Worm (Caenorhabditis elegans) whole organism, early embryonic: ENCODE results near the gene F47B7.3.

Source experiments
- aly-1 ChIP-seq: sonication (generic microtip); optimal IDR thresholded peaks from 2 replicates; lab custom pipeline; 2016; ENCODE audit warnings: missing genetic modification characterization, missing compliant biosample characterization
- ama-1 ChIP-seq: fragments of 150-350 bp; optimal IDR thresholded peaks from 2 replicates; lab custom pipeline; 2014
- ceh-13 ChIP-seq: fragments of 200-800 bp; sonication (Bioruptor generic); optimal IDR thresholded peaks from 2 replicates; lab custom pipeline; 2018; ENCODE audit warnings: mild to moderate bottlenecking, missing genetic modification characterization, missing compliant biosample characterization
- ceh-36 ChIP-seq: sonication (generic microtip); optimal IDR thresholded peaks from 2 replicates; lab custom pipeline; 2016; ENCODE audit warnings: missing genetic modification characterization, inconsistent platforms, missing compliant biosample characterization
- ets-7 ChIP-seq: sonication (generic microtip); optimal IDR thresholded peaks from 2 replicates; lab custom pipeline; 2016; ENCODE audit warnings: missing genotype, missing genetic modification characterization, missing compliant biosample characterization
- flt-1 ChIP-seq: fragments of 200-800 bp; sonication (Bioruptor generic); IDR thresholded peaks from 2 replicates; pipeline ENCODE4 v1.3.6; 2022; ENCODE audit warnings: missing genetic modification characterization, missing compliant biosample characterization
- hmbx-1 ChIP-seq: sonication (generic microtip); optimal IDR thresholded peaks from 2 replicates; lab custom pipeline; 2016; ENCODE audit warnings: mild to moderate bottlenecking, missing genetic modification characterization, missing compliant biosample characterization
- hmg-4 ChIP-seq: fragments of 200-800 bp; sonication (Bioruptor generic); optimal IDR thresholded peaks from 2 replicates; lab custom pipeline; 2018; ENCODE audit warnings: mild to moderate bottlenecking, missing genetic modification characterization, missing compliant biosample characterization
- scrt-1 ChIP-seq: fragments of 200-800 bp; sonication (Bioruptor generic); IDR thresholded peaks from 2 replicates; pipeline ENCODE4 v1.3.6; 2022; ENCODE audit warnings: missing genetic modification characterization, missing compliant biosample characterization
- tra-4 ChIP-seq: sonication (generic microtip); optimal IDR thresholded peaks from 2 replicates; lab custom pipeline; 2017; ENCODE audit warnings: missing genetic modification characterization, missing compliant biosample characterization

DNA sequence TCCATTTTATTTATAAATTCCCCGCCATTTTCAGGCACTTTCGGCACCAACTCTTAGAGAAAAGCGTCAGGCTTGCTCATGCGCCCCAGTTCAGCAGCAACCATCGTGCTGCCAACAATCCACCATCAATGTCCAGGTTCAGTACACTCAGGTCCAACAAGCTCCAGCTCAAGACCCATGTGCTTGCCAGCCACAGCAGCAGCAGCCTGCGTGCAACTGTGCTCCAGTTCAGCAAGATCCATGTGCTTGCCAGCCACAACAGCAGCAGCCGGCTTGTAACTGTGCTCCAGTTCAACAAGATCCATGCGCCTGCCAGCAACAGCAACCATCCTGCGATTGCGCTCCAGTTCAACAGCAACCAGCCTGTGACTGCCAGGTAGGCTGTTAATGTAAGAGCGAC lies 34.1 kb upstream of the F47B7.3 start:
- TF ChIP-seq tra-4 (tag; lab: Kevin White, UChicago) (no peak), hmbx-1 (no peak), aly-1 (tag; lab: Kevin White, UChicago) (no peak), scrt-1 (GFP tag; lab: Robert Waterston, UW) (no peak), ama-1 (lab: Kevin White, UChicago) (no peak), ets-7 (tag; lab: Kevin White, UChicago) (no peak), hmg-4 (GFP tag; lab: Kevin White, UChicago) (no peak), ceh-36 (no peak), ceh-13 (GFP tag; lab: Kevin White, UChicago) (no peak), flt-1 (GFP tag; lab: Robert Waterston, UW) (no peak)
